Fruit fly (Drosophila melanogaster) whole organism: ENCODE measurements around the gene Calx.

Source experiments
- Dll ChIP-seq: fragments of >200 bp; optimal IDR thresholded peaks from 2 replicates; lab custom pipeline; 2017
- EcR ChIP-seq, 2 experiments: fragments of >200 bp; optimal IDR thresholded peaks; 2 replicates each; lab custom pipeline; 2017; ENCODE audit warnings: missing biosample characterization in 2 of 2, missing genetic modification characterization in 2 of 2, missing genetic modification reagents in 2 of 2
- psq ChIP-seq: fragments of >200 bp; optimal IDR thresholded peaks from 2 replicates; lab custom pipeline; 2017

- TF ChIP-seq psq (lab: Kevin White, UChicago) = no peak
- TF ChIP-seq Dll (lab: Kevin White, UChicago) = no peak
- TF ChIP-seq EcR (GFP tag; optimal IDR thresholded peaks at IDR 0.05; lab: Kevin White, UChicago) = no peak
These were observed 11.1 kb downstream of the Calx start for dm6 chr3R:20989046-20989445.
